Fruit fly (Drosophila melanogaster) whole organism, embryonic: ENCODE data around the gene MFS18.

Experiments used
- Awh ChIP-seq: fragments of 200-800 bp; sonication (Bioruptor generic); IDR thresholded peaks from 2 replicates; pipeline ENCODE4, ENCODE4 v1.3.6; 2022; ENCODE audit warnings: missing biosample characterization, missing genetic modification characterization
- CG10209 ChIP-seq: fragments of 200-800 bp; sonication (Bioruptor generic); optimal IDR thresholded peaks from 3 replicates; lab custom pipeline; 2017; ENCODE audit warnings: missing biosample characterization, mild to moderate bottlenecking, missing genetic modification characterization, missing genetic modification reagents
- CG11723 ChIP-seq: fragments of 200-800 bp; sonication (Bioruptor generic); optimal IDR thresholded peaks from 2 replicates; lab custom pipeline; 2017; ENCODE audit warnings: missing biosample characterization, mild to moderate bottlenecking, missing genetic modification characterization
- CG12659 ChIP-seq: fragments of 200-800 bp; sonication (Bioruptor generic); optimal IDR thresholded peaks from 3 replicates; lab custom pipeline; 2017; ENCODE audit warnings: mild to moderate bottlenecking, missing biosample characterization, missing genetic modification reagents, missing genetic modification characterization
- CG13296 ChIP-seq: fragments of 200-800 bp; sonication (Bioruptor generic); optimal IDR thresholded peaks from 3 replicates; lab custom pipeline; 2018; ENCODE audit warnings: missing biosample characterization, mild to moderate bottlenecking, missing genetic modification characterization
- CG13424 ChIP-seq: fragments of 200-800 bp; sonication (Bioruptor generic); optimal IDR thresholded peaks from 2 replicates; lab custom pipeline; 2019; ENCODE audit warnings: missing biosample characterization, mild to moderate bottlenecking, missing genetic modification characterization, moderate library complexity
- CG15073 ChIP-seq: fragments of 200-800 bp; sonication (Bioruptor generic); optimal IDR thresholded peaks from 2 replicates; lab custom pipeline; 2016; ENCODE audit warnings: missing biosample characterization, missing genetic modification characterization
- CG17359 ChIP-seq: fragments of 200-800 bp; sonication (Bioruptor generic); optimal IDR thresholded peaks from 3 replicates; lab custom pipeline; 2018; ENCODE audit warnings: missing biosample characterization, mild to moderate bottlenecking, missing genetic modification characterization, moderate library complexity
- CG2116 ChIP-seq: fragments of 200-800 bp; sonication (Bioruptor generic); optimal IDR thresholded peaks from 3 replicates; lab custom pipeline; 2018; ENCODE audit warnings: missing biosample characterization, mild to moderate bottlenecking, missing genetic modification characterization
- CG2875 ChIP-seq: fragments of 200-800 bp; sonication (Bioruptor generic); optimal IDR thresholded peaks from 2 replicates; lab custom pipeline; 2017; ENCODE audit warnings: missing biosample characterization, mild to moderate bottlenecking, missing genetic modification characterization, missing genetic modification reagents
- CG30403 ChIP-seq: fragments of 200-800 bp; sonication (Bioruptor generic); optimal IDR thresholded peaks from 3 replicates; lab custom pipeline; 2016; ENCODE audit warnings: missing biosample characterization, missing genetic modification characterization
- CG33213 ChIP-seq: fragments of 200-800 bp; sonication (Bioruptor generic); optimal IDR thresholded peaks from 3 replicates; lab custom pipeline; 2016; ENCODE audit warnings: missing biosample characterization, missing genetic modification characterization
- CG4328 ChIP-seq: fragments of 200-800 bp; sonication (Bioruptor generic); optimal IDR thresholded peaks from 3 replicates; lab custom pipeline; 2017; ENCODE audit warnings: missing biosample characterization, missing genetic modification reagents, missing genetic modification characterization
- CG6175 ChIP-seq: fragments of 200-800 bp; sonication (Bioruptor generic); IDR thresholded peaks from 3 replicates; pipeline ENCODE4 v1.3.6; 2022; ENCODE audit warnings: missing biosample characterization, missing genetic modification characterization
- CG7786 ChIP-seq: fragments of 200-800 bp; sonication (Bioruptor generic); optimal IDR thresholded peaks from 2 replicates; lab custom pipeline; 2016; ENCODE audit warnings: missing biosample characterization, missing genetic modification characterization
- CG7928 ChIP-seq: fragments of 200-800 bp; sonication (Bioruptor generic); optimal IDR thresholded peaks from 2 replicates; lab custom pipeline; 2017; ENCODE audit warnings: missing biosample characterization, mild to moderate bottlenecking, missing genetic modification characterization
- CoRest ChIP-seq: fragments of 200-800 bp; sonication (Bioruptor generic); optimal IDR thresholded peaks from 3 replicates; lab custom pipeline; 2018; ENCODE audit warnings: missing biosample characterization, mild to moderate bottlenecking, missing genetic modification characterization, moderate library complexity
- Doc3 ChIP-seq: fragments of 200-800 bp; sonication (Bioruptor generic); IDR thresholded peaks from 3 replicates; pipeline ENCODE4 v1.3.6; 2022; ENCODE audit warnings: missing biosample characterization, missing genetic modification characterization; ENCODE audit not compliant: partially characterized antibody
- Fer3 ChIP-seq: fragments of 200-800 bp; sonication (Bioruptor generic); optimal IDR thresholded peaks from 2 replicates; lab custom pipeline; 2018; ENCODE audit warnings: missing biosample characterization, mild to moderate bottlenecking, missing genetic modification characterization, moderate library complexity
- HLH3B ChIP-seq: fragments of 200-800 bp; sonication (Bioruptor generic); IDR thresholded peaks from 2 replicates; pipeline ENCODE4 v1.3.6; 2022; ENCODE audit warnings: missing biosample characterization, missing genetic modification characterization
- MBD-R2 ChIP-seq: fragments of 200-800 bp; sonication (Bioruptor generic); IDR thresholded peaks from 2 replicates; pipeline ENCODE4 v1.3.6; 2022; ENCODE audit warnings: missing biosample characterization, missing genetic modification characterization
- MESR4 ChIP-seq: fragments of 200-800 bp; sonication (Bioruptor generic); optimal IDR thresholded peaks from 2 replicates; lab custom pipeline; 2018; ENCODE audit warnings: missing biosample characterization, mild to moderate bottlenecking, missing genetic modification characterization, moderate library complexity
- Ravus ChIP-seq: fragments of 200-800 bp; sonication (Bioruptor generic); IDR thresholded peaks from 2 replicates; pipeline ENCODE4 v1.3.6; 2022; ENCODE audit warnings: missing biosample characterization, missing genetic modification characterization
- Scr ChIP-seq: fragments of 200-800 bp; sonication (Bioruptor generic); IDR thresholded peaks from 2 replicates; pipeline ENCODE4 v1.3.6; 2022; ENCODE audit warnings: missing biosample characterization, missing genetic modification characterization; ENCODE audit not compliant: partially characterized antibody
- Sox100B ChIP-seq: fragments of 200-800 bp; sonication (Bioruptor generic); optimal IDR thresholded peaks from 3 replicates; lab custom pipeline; 2018; ENCODE audit warnings: missing biosample characterization, mild to moderate bottlenecking, missing genetic modification characterization
- Xbp1 ChIP-seq: fragments of 200-800 bp; sonication (Bioruptor generic); optimal IDR thresholded peaks from 3 replicates; lab custom pipeline; 2016; ENCODE audit warnings: missing biosample characterization, mild to moderate bottlenecking, missing genetic modification characterization
- ac ChIP-seq: fragments of 200-800 bp; sonication (Bioruptor generic); optimal IDR thresholded peaks from 3 replicates; lab custom pipeline; 2017; ENCODE audit warnings: missing biosample characterization, mild to moderate bottlenecking, missing genetic modification characterization
- ato ChIP-seq: fragments of 200-800 bp; sonication (Bioruptor generic); IDR thresholded peaks from 2 replicates; pipeline ENCODE4 v1.3.6; 2022; ENCODE audit warnings: missing biosample characterization, missing genetic modification characterization; ENCODE audit not compliant: partially characterized antibody
- bcd ChIP-seq: fragments of 200-800 bp; sonication (Bioruptor generic); optimal IDR thresholded peaks from 2 replicates; lab custom pipeline; 2017; ENCODE audit warnings: missing biosample characterization, mild to moderate bottlenecking, missing genetic modification characterization
- btn ChIP-seq: fragments of 200-800 bp; sonication (Bioruptor generic); optimal IDR thresholded peaks from 2 replicates; lab custom pipeline; 2016; ENCODE audit warnings: missing biosample characterization, missing genetic modification characterization
- caup ChIP-seq: fragments of 200-800 bp; sonication (Bioruptor generic); optimal IDR thresholded peaks from 3 replicates; lab custom pipeline; 2017; ENCODE audit warnings: missing biosample characterization, mild to moderate bottlenecking, missing genetic modification characterization, moderate library complexity; ENCODE audit not compliant: severe bottlenecking
- dm ChIP-seq: fragments of 200-800 bp; sonication (Bioruptor generic); optimal IDR thresholded peaks from 3 replicates; lab custom pipeline; 2016; ENCODE audit warnings: missing biosample characterization, missing genetic modification characterization
- ems ChIP-seq: fragments of 200-800 bp; sonication (Bioruptor generic); optimal IDR thresholded peaks from 3 replicates; lab custom pipeline; 2016; ENCODE audit warnings: missing biosample characterization, missing genetic modification characterization
- eyg ChIP-seq: fragments of 200-800 bp; sonication (Bioruptor generic); optimal IDR thresholded peaks from 3 replicates; lab custom pipeline; 2016; ENCODE audit warnings: missing biosample characterization, missing genetic modification characterization
- fd64A ChIP-seq: fragments of 200-800 bp; sonication (Bioruptor generic); optimal IDR thresholded peaks from 3 replicates; lab custom pipeline; 2018; ENCODE audit warnings: missing biosample characterization, mild to moderate bottlenecking, missing genetic modification characterization
- gro ChIP-seq: fragments of 200-800 bp; sonication (Bioruptor generic); optimal IDR thresholded peaks from 2 replicates; lab custom pipeline; 2016; ENCODE audit warnings: missing biosample characterization, missing genetic modification characterization
- h ChIP-seq: fragments of >200 bp; optimal IDR thresholded peaks from 2 replicates; lab custom pipeline; 2017
- hb ChIP-seq: fragments of 200-800 bp; sonication (Bioruptor generic); IDR thresholded peaks from 3 replicates; pipeline ENCODE4 v1.3.6; 2022; ENCODE audit warnings: missing biosample characterization, missing genetic modification characterization; ENCODE audit not compliant: partially characterized antibody
- hbn ChIP-seq: fragments of 200-800 bp; sonication (Bioruptor generic); IDR thresholded peaks from 2 replicates; pipeline ENCODE4 v1.3.6; 2022; ENCODE audit warnings: missing biosample characterization, missing genetic modification characterization; ENCODE audit not compliant: partially characterized antibody
- kah ChIP-seq: fragments of 200-800 bp; sonication (Bioruptor generic); optimal IDR thresholded peaks from 2 replicates; lab custom pipeline; 2018; ENCODE audit warnings: missing biosample characterization, mild to moderate bottlenecking, missing genetic modification characterization
- ken ChIP-seq: fragments of 200-800 bp; sonication (Bioruptor generic); IDR thresholded peaks from 3 replicates; pipeline ENCODE4 v1.3.6; 2022; ENCODE audit warnings: missing biosample characterization, missing genetic modification characterization
- odd ChIP-seq: fragments of 200-800 bp; sonication (Bioruptor generic); optimal IDR thresholded peaks from 2 replicates; lab custom pipeline; 2017; ENCODE audit warnings: missing biosample characterization, mild to moderate bottlenecking, missing genetic modification characterization
- pnt ChIP-seq: fragments of 200-800 bp; sonication (Bioruptor generic); optimal IDR thresholded peaks from 3 replicates; lab custom pipeline; 2016; ENCODE audit warnings: missing biosample characterization, missing genetic modification characterization
- rib ChIP-seq: fragments of 200-800 bp; sonication (Bioruptor generic); IDR thresholded peaks from 2 replicates; pipeline ENCODE4 v1.3.6; 2022; ENCODE audit warnings: missing biosample characterization, missing genetic modification characterization
- row ChIP-seq: fragments of 200-800 bp; sonication (Bioruptor generic); IDR thresholded peaks from 3 replicates; pipeline ENCODE4 v1.3.6; 2022; ENCODE audit warnings: missing biosample characterization, missing genetic modification characterization
- run ChIP-seq: fragments of 200-800 bp; sonication (Bioruptor generic); optimal IDR thresholded peaks from 3 replicates; lab custom pipeline; 2018; ENCODE audit warnings: missing biosample characterization, mild to moderate bottlenecking, missing genetic modification characterization
- sc ChIP-seq, 3 experiments: fragments of >200 bp in 2 of 3; fragments of 200-800 bp in 1 of 3; sonication (Bioruptor generic) in 1 of 3; optimal IDR thresholded peaks; 2 replicates in 2 of 3; 3 replicates in 1 of 3; lab custom pipeline; 2017; ENCODE audit warnings: mild to moderate bottlenecking in 1 of 3, missing biosample characterization in 1 of 3, missing genetic modification characterization in 1 of 3, missing genetic modification reagents in 1 of 3
- slp2 ChIP-seq: fragments of 200-800 bp; sonication (Bioruptor generic); optimal IDR thresholded peaks from 2 replicates; lab custom pipeline; 2016; ENCODE audit warnings: missing biosample characterization, missing genetic modification characterization
- stwl ChIP-seq: fragments of 200-800 bp; sonication (Bioruptor generic); optimal IDR thresholded peaks from 3 replicates; lab custom pipeline; 2018; ENCODE audit warnings: missing biosample characterization, mild to moderate bottlenecking, missing genetic modification characterization, moderate library complexity
- sug ChIP-seq: fragments of 200-800 bp; optimal IDR thresholded peaks from 2 replicates; lab custom pipeline; 2019; ENCODE audit warnings: missing biosample characterization, mild to moderate bottlenecking, missing genetic modification characterization, moderate library complexity
- wek ChIP-seq: fragments of 200-800 bp; sonication (Bioruptor generic); optimal IDR thresholded peaks from 3 replicates; lab custom pipeline; 2018; ENCODE audit warnings: missing biosample characterization, mild to moderate bottlenecking, missing genetic modification characterization, moderate library complexity

MFS18 gene

dm6 chr2L:4452798-4453197 is 4.4 kb upstream of the MFS18 start, which contains the start of gene CG15439 (continued):
- peak; percentile 8; the same call in 1 of the 3 replicates for TF ChIP-seq row
- TF ChIP-seq CoRest, result no peak
- no peak for TF ChIP-seq caup (GFP tag; lab: Kevin White, UChicago)
- peak; percentile 64 for TF ChIP-seq wek (GFP tag; lab: Kevin White, UChicago)
- TF ChIP-seq CG10209 (GFP tag; lab: Kevin White, UChicago), result no peak
- TF ChIP-seq MBD-R2 (GFP tag; lab: Robert Waterston, UW), result peak; percentile 61
- TF ChIP-seq hbn (GFP tag; lab: Robert Waterston, UW), result peak; percentile 62; the same call in 1 of the 2 replicates
- TF ChIP-seq Sox100B (GFP tag; lab: Kevin White, UChicago), result no peak
- TF ChIP-seq btn (GFP tag; lab: Kevin White, UChicago), result no peak
- no peak for TF ChIP-seq pnt (GFP tag; lab: Kevin White, UChicago)
- no peak for TF ChIP-seq HLH3B
- no peak for TF ChIP-seq sug (tag; lab: Kevin White, UChicago)
- no peak for TF ChIP-seq CG15073 (GFP tag; lab: Kevin White, UChicago)
- TF ChIP-seq CG6175 (GFP tag; lab: Robert Waterston, UW), result no peak
- no peak for TF ChIP-seq kah (GFP tag; lab: Kevin White, UChicago)
- TF ChIP-seq stwl (tag; lab: Kevin White, UChicago), result peak; percentile 51
- TF ChIP-seq CG13424 (tag; lab: Kevin White, UChicago), result no peak
- peak; percentile 67 for TF ChIP-seq Doc3
- no peak for TF ChIP-seq CG12659 (GFP tag; lab: Kevin White, UChicago)
- no peak for TF ChIP-seq Xbp1 (GFP tag; lab: Kevin White, UChicago)
- peak; percentile 89 for TF ChIP-seq ato (GFP tag; lab: Robert Waterston, UW)
- no peak for TF ChIP-seq odd (GFP tag; lab: Kevin White, UChicago)
- TF ChIP-seq CG7928, result no peak
- TF ChIP-seq Awh, result no peak
- TF ChIP-seq bcd (GFP tag; lab: Kevin White, UChicago), result no peak
- TF ChIP-seq Fer3 (tag; lab: Kevin White, UChicago), result no peak
- TF ChIP-seq dm (GFP tag; lab: Kevin White, UChicago), result no peak
- TF ChIP-seq CG30403 (GFP tag; lab: Kevin White, UChicago), result no peak
- TF ChIP-seq rib (GFP tag; lab: Robert Waterston, UW), result no peak
- TF ChIP-seq eyg (GFP tag; lab: Kevin White, UChicago), result no peak
- TF ChIP-seq Scr, result peak; percentile 76
- no peak for TF ChIP-seq Ravus (GFP tag; lab: Robert Waterston, UW)
- TF ChIP-seq CG2116, result peak; percentile 86
- TF ChIP-seq CG7786 (GFP tag; lab: Kevin White, UChicago), result no peak
- no peak for TF ChIP-seq ems
- no peak for TF ChIP-seq CG17359
- TF ChIP-seq fd64A (GFP tag; lab: Kevin White, UChicago), result no peak
- TF ChIP-seq gro (GFP tag; lab: Kevin White, UChicago), result no peak
- TF ChIP-seq MESR4 (GFP tag; lab: Kevin White, UChicago), result peak; percentile 89
- no peak for TF ChIP-seq CG13296 (GFP tag; lab: Kevin White, UChicago)
- no peak for TF ChIP-seq CG33213
- TF ChIP-seq ken, result no peak
- no peak for TF ChIP-seq h (lab: Kevin White, UChicago)
- TF ChIP-seq CG2875, result no peak
- 0 out of 3 replicates have a peak, but pooled peaks have one; percentile 63 for TF ChIP-seq hb (GFP tag; lab: Robert Waterston, UW)
- no peak for TF ChIP-seq run
- no peak for TF ChIP-seq CG11723 (GFP tag; lab: Kevin White, UChicago)
- no peak for TF ChIP-seq CG4328 (GFP tag; lab: Kevin White, UChicago)
- no peak for TF ChIP-seq slp2
- TF ChIP-seq ac (GFP tag; lab: Kevin White, UChicago), result no peak
- no peak for TF ChIP-seq sc (optimal IDR thresholded peaks at IDR 0.05; lab: Kevin White, UChicago)
- TF ChIP-seq sc (GFP tag; optimal IDR thresholded peaks at IDR 0.05; lab: Kevin White, UChicago), result no peak
